Worm (Caenorhabditis elegans): ENCODE results near the gene C05A9.2.

- TF ChIP-seq dsc-1 (tag; optimal IDR thresholded peaks at IDR 0.05), result no peak
- no peak for TF ChIP-seq nhr-77 (tag; optimal IDR thresholded peaks at IDR 0.05)
- no peak for TF ChIP-seq alr-1 (tag; optimal IDR thresholded peaks at IDR 0.05; ENCODE audit: borderline replicate concordance)
- TF ChIP-seq lsy-2 (tag; optimal IDR thresholded peaks at IDR 0.05), result no peak
- no peak for TF ChIP-seq blmp-1 (tag; optimal IDR thresholded peaks at IDR 0.05)
- TF ChIP-seq sox-4 (tag; optimal IDR thresholded peaks at IDR 0.05), result no peak
Observed at ce11 chrX:10792435-10792834, 52.0 kb downstream of the C05A9.2 start, which contains the start of gene vap-2.

Data from whole organism, L1 larva.